Fruit fly (Drosophila melanogaster): ENCODE data around the gene Diedel2.

Diedel2 gene

dm6 chr3R:29591481-29592138 lies 16.7 kb upstream of the Diedel2 start, which contains the start of gene alph (continued):
- peak; percentile 38; the same call in 2 of the 3 replicates for TF ChIP-seq CG8119 (GFP tag; IDR thresholded peaks at IDR 0.05)
- TF ChIP-seq spab (GFP tag; optimal IDR thresholded peaks at IDR 0.05), result no peak
- TF ChIP-seq CG8319 (GFP tag; optimal IDR thresholded peaks at IDR 0.05), result no peak
- TF ChIP-seq CG6792 (GFP tag; optimal IDR thresholded peaks at IDR 0.05), result no peak
- no peak for TF ChIP-seq Sox15 (GFP tag; optimal IDR thresholded peaks at IDR 0.05)
- no peak for TF ChIP-seq CG11762 (GFP tag; optimal IDR thresholded peaks at IDR 0.05; ENCODE audit: insufficient read depth)
- TF ChIP-seq CG10669 (GFP tag; optimal IDR thresholded peaks at IDR 0.05), result peak; percentile 49
- peak; percentile 14 for TF ChIP-seq vri (GFP tag; optimal IDR thresholded peaks at IDR 0.05)
- TF ChIP-seq fkh (GFP tag; optimal IDR thresholded peaks at IDR 0.05), result no peak
- TF ChIP-seq CG31627 (GFP tag; optimal IDR thresholded peaks at IDR 0.05), result peak; percentile 25
- peak; percentile 29; the same call in 2 of the 3 replicates for TF ChIP-seq eg (GFP tag; IDR thresholded peaks at IDR 0.05)
- TF ChIP-seq Sox14 (GFP tag; optimal IDR thresholded peaks at IDR 0.05), result peak; percentile 77
- TF ChIP-seq lz (GFP tag; optimal IDR thresholded peaks at IDR 0.05), result peak; percentile 51
- peak; percentile 29 for TF ChIP-seq CG7368 (GFP tag; optimal IDR thresholded peaks at IDR 0.05)
- peak; percentile 46 for TF ChIP-seq Met (GFP tag; optimal IDR thresholded peaks at IDR 0.05)
- peak; percentile 54 for TF ChIP-seq esn (GFP tag; optimal IDR thresholded peaks at IDR 0.05)
- peak; percentile 8 for TF ChIP-seq dsx (GFP tag; optimal IDR thresholded peaks at IDR 0.05; ENCODE audit: poor library complexity, severe bottlenecking)
- TF ChIP-seq CG3919 (GFP tag; optimal IDR thresholded peaks at IDR 0.05), result peak; percentile 45
- TF ChIP-seq svp (GFP tag), result peak; percentile 82

DNA sequence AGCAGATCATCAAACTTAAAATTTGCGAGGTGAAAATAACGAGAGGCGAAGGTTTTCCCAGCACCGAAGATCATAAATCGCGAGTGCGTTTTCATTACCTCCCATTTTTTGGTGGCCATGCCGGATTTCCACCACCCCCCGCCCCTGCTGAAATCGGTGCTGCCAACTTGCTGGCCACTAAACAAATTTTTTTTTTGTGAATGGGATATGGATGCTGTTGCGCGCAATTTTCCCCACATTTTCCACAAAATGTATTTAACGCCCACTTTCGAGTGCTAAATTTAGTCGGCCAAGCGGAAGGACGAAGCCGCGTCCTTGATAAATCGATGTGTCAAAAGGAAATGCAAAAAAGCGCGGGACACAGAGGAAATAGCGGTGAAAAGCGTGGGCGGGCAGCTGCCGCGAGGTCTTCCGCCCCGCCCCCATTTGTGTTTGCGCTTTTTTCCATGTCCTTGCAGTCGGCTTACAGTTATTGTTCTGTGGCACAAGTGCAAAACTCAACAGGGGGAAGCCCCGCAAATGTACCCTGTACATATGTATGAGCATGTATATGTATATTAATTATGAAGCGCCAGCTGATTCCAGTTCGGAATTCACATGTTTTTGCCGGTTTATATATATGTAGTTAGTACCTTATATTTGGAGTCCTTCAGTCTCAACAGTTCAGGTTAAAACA lies 16.0 kb upstream of the Diedel2 start:
- TF ChIP-seq CG8319 (GFP tag; optimal IDR thresholded peaks at IDR 0.05), result no peak
- TF ChIP-seq Sox102F (GFP tag; optimal IDR thresholded peaks at IDR 0.05), result no peak
- TF ChIP-seq CG10669 (GFP tag; optimal IDR thresholded peaks at IDR 0.05), result no peak
- TF ChIP-seq Met (GFP tag; optimal IDR thresholded peaks at IDR 0.05), result no peak
- TF ChIP-seq CG11762 (GFP tag; optimal IDR thresholded peaks at IDR 0.05; ENCODE audit: insufficient read depth), result peak; percentile 7
- peak; percentile 50 for TF ChIP-seq Eip78C (GFP tag)
- TF ChIP-seq Hr39 (GFP tag; optimal IDR thresholded peaks at IDR 0.05), result no peak
- no peak for TF ChIP-seq CG6276 (GFP tag; optimal IDR thresholded peaks at IDR 0.05)
- TF ChIP-seq CG8119 (GFP tag; IDR thresholded peaks at IDR 0.05), result no peak
- TF ChIP-seq vri (GFP tag; optimal IDR thresholded peaks at IDR 0.05), result no peak
- 0 out of 3 replicates have a peak, but pooled peaks have one; percentile 36 for TF ChIP-seq CG6163 (GFP tag; IDR thresholded peaks at IDR 0.05)
- TF ChIP-seq svp (GFP tag), result peak; percentile 55
- no peak for TF ChIP-seq CG7368 (GFP tag; optimal IDR thresholded peaks at IDR 0.05)
- no peak for TF ChIP-seq CG6808 (GFP tag; optimal IDR thresholded peaks at IDR 0.05)
- no peak for TF ChIP-seq spab (GFP tag; optimal IDR thresholded peaks at IDR 0.05)
- TF ChIP-seq net (GFP tag; optimal IDR thresholded peaks at IDR 0.05), result no peak
- peak; percentile 40; the same call in 1 of the 3 replicates for TF ChIP-seq eg (GFP tag; IDR thresholded peaks at IDR 0.05)
- no peak for TF ChIP-seq fkh (GFP tag; optimal IDR thresholded peaks at IDR 0.05)

- TF ChIP-seq Eip75B (GFP tag; optimal IDR thresholded peaks at IDR 0.05) (no peak), Sox15 (GFP tag; optimal IDR thresholded peaks at IDR 0.05) (no peak), eg (GFP tag; IDR thresholded peaks at IDR 0.05) (no peak), spab (GFP tag; optimal IDR thresholded peaks at IDR 0.05) (no peak), fd59A (GFP tag; optimal IDR thresholded peaks at IDR 0.05) (no peak)
These were observed 7.5 kb upstream of the Diedel2 start, which contains the start of gene CG7568 for dm6 chr3R:29600762-29601161. CG7568 (minus strand) TSS chr3R:29600862.

DNA sequence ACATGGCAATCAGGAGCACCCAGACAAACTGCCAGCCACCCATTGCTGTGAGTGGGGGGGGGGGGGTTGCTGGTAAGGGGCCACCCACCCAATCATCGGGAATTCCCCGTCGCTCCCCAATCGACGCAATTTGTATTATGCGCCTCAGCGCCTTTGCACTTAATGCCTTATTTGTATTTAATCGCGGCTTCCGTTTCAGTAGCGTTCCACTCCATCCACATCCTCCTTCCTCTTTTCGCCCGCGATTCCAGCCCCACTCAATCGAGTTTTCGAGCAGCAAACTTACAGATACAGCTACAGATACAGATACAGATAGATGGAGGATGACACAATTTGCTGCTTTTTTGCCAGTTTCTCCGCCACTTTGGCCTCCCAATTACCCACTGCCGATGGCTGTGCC lies 2.7 kb downstream of the Diedel2 start:
- TF ChIP-seq CG31627 (GFP tag; optimal IDR thresholded peaks at IDR 0.05) (no peak), CG32006 (GFP tag; optimal IDR thresholded peaks at IDR 0.05) (no peak), net (GFP tag; optimal IDR thresholded peaks at IDR 0.05) (no peak), ss (GFP tag; optimal IDR thresholded peaks at IDR 0.05) (no peak), CG9139 (GFP tag; optimal IDR thresholded peaks at IDR 0.05) (no peak), Gug (GFP tag; IDR thresholded peaks at IDR 0.05) (no peak), CG11902 (GFP tag; optimal IDR thresholded peaks at IDR 0.05) (no peak), Blimp-1 (GFP tag; optimal IDR thresholded peaks at IDR 0.05) (no peak), CG3919 (GFP tag; optimal IDR thresholded peaks at IDR 0.05) (no peak), Lpt (GFP tag; optimal IDR thresholded peaks at IDR 0.05) (no peak), eg (GFP tag; IDR thresholded peaks at IDR 0.05) (no peak), CG6854 (GFP tag; optimal IDR thresholded peaks at IDR 0.05) (no peak), fkh (GFP tag; optimal IDR thresholded peaks at IDR 0.05) (no peak), CG3032 (tag; optimal IDR thresholded peaks at IDR 0.05) (no peak), esn (GFP tag; optimal IDR thresholded peaks at IDR 0.05) (no peak), CG15336 (GFP tag; IDR thresholded peaks at IDR 0.05) (no peak), Sox102F (GFP tag; optimal IDR thresholded peaks at IDR 0.05) (no peak), CG8119 (GFP tag; IDR thresholded peaks at IDR 0.05) (no peak), CG1621 (tag; optimal IDR thresholded peaks at IDR 0.05) (no peak), dac (GFP tag; optimal IDR thresholded peaks at IDR 0.05) (no peak)
